Worm (Caenorhabditis elegans) whole organism, young adult: Measurements from ENCODE around the gene spe-19.
A peak's percentile ranks its signal among the peaks of the same experiment; 100 is the strongest.

Source experiments
- B0035.1 ChIP-seq: sonication (generic microtip); optimal IDR thresholded peaks from 2 replicates; lab custom pipeline; 2016; ENCODE audit warnings: missing genetic modification characterization, mild to moderate bottlenecking, missing compliant biosample characterization, missing genotype, missing genetic modification reagents
- F33H1.4 ChIP-seq: fragments of 200-800 bp; sonication (Bioruptor generic); IDR thresholded peaks from 2 replicates; pipeline ENCODE4 v1.3.6; 2022; ENCODE audit warnings: missing genetic modification reagents, missing genetic modification characterization, missing compliant biosample characterization
- F49E8.2 ChIP-seq: sonication (generic microtip); optimal IDR thresholded peaks from 3 replicates; lab custom pipeline; 2017; ENCODE audit warnings: missing genetic modification characterization, mild to moderate bottlenecking, missing compliant biosample characterization, antibody characterized with exemption, moderate library complexity; ENCODE audit not compliant: insufficient read depth
- F57A8.1 ChIP-seq: fragments of 200-800 bp; sonication (Bioruptor generic); optimal IDR thresholded peaks from 2 replicates; lab custom pipeline; 2018; ENCODE audit warnings: mild to moderate bottlenecking, missing genetic modification characterization, moderate library complexity, missing compliant biosample characterization
- T26A5.8 ChIP-seq: sonication (generic microtip); optimal IDR thresholded peaks from 2 replicates; lab custom pipeline; 2016; ENCODE audit warnings: missing genetic modification characterization, missing compliant biosample characterization
- Y53G8AR.9 ChIP-seq: fragments of 200-800 bp; sonication (Bioruptor generic); conservative IDR thresholded peaks from 2 replicates; pipeline ENCODE4 v1.3.6; 2022; ENCODE audit warnings: missing genetic modification reagents, missing genetic modification characterization, missing compliant biosample characterization
- Y56A3A.18 ChIP-seq: fragments of 200-800 bp; sonication (Bioruptor generic); IDR thresholded peaks from 2 replicates; pipeline ENCODE4 v1.3.6; 2022; ENCODE audit warnings: missing genetic modification reagents, missing genetic modification characterization, missing compliant biosample characterization
- Y95B8A.8 ChIP-seq: fragments of 200-800 bp; sonication (Bioruptor generic); IDR thresholded peaks from 2 replicates; pipeline ENCODE4 v1.3.6; 2022; ENCODE audit warnings: missing genetic modification reagents, missing genetic modification characterization, missing compliant biosample characterization
- ama-1 ChIP-seq, 3 experiments: fragments of 150-350 bp in 1 of 3; sonication (generic microtip) in 2 of 3; optimal IDR thresholded peaks; 2 replicates each; lab custom pipeline; 2014 to 2018; ENCODE audit warnings: missing biosample characterization in 2 of 3, missing genetic modification characterization in 2 of 3, missing genetic modification reagents in 2 of 3
- aptf-2 ChIP-seq: fragments of 200-800 bp; sonication (Bioruptor generic); conservative IDR thresholded peaks from 2 replicates; pipeline ENCODE4 v1.3.6; 2022; ENCODE audit warnings: missing genetic modification reagents, missing genetic modification characterization, missing compliant biosample characterization
- atf-7 ChIP-seq: sonication (generic microtip); optimal IDR thresholded peaks from 2 replicates; lab custom pipeline; 2017; ENCODE audit warnings: mild to moderate bottlenecking, missing genetic modification characterization, missing compliant biosample characterization
- bed-1 ChIP-seq: fragments of 200-800 bp; sonication (Bioruptor generic); IDR thresholded peaks from 2 replicates; pipeline ENCODE4 v1.3.6; 2022; ENCODE audit warnings: missing genetic modification reagents, missing genetic modification characterization, missing compliant biosample characterization
- cebp-1 ChIP-seq, 2 experiments: fragments of 200-800 bp in 1 of 2; sonication (Bioruptor generic) in 1 of 2; sonication (generic microtip) in 1 of 2; IDR thresholded peaks in 1 of 2; optimal IDR thresholded peaks in 1 of 2; 2 replicates each; pipeline versions ENCODE4 v1.3.6 to Lab custom; 2017 to 2022; ENCODE audit warnings: missing compliant biosample characterization in 2 of 2, missing genetic modification characterization in 2 of 2, mild to moderate bottlenecking in 1 of 2, missing genetic modification reagents in 1 of 2, moderate library complexity in 1 of 2
- cebp-2 ChIP-seq: fragments of 200-800 bp; sonication (Bioruptor generic); IDR thresholded peaks from 2 replicates; pipeline ENCODE4 v1.3.6; 2022; ENCODE audit warnings: missing genetic modification characterization, missing compliant biosample characterization
- dox-1 ChIP-seq: fragments of 200-800 bp; sonication (Bioruptor generic); IDR thresholded peaks from 2 replicates; pipeline ENCODE4 v1.3.6; 2022; ENCODE audit warnings: missing genetic modification reagents, missing genetic modification characterization, missing compliant biosample characterization
- egl-18 ChIP-seq: fragments of 200-800 bp; sonication (Bioruptor generic); IDR thresholded peaks from 2 replicates; pipeline ENCODE4 v1.3.6; 2022; ENCODE audit warnings: missing genetic modification reagents, missing genetic modification characterization, missing compliant biosample characterization
- egl-44 ChIP-seq: fragments of 200-800 bp; sonication (Bioruptor generic); IDR thresholded peaks from 2 replicates; pipeline ENCODE4 v1.3.6; 2022; ENCODE audit warnings: missing genetic modification reagents, missing genetic modification characterization, missing compliant biosample characterization
- egrh-3 ChIP-seq: fragments of 200-800 bp; sonication (Bioruptor generic); IDR thresholded peaks from 2 replicates; pipeline ENCODE4 v1.3.6; 2022; ENCODE audit warnings: missing genetic modification reagents, missing genetic modification characterization, missing compliant biosample characterization
- hmg-20 ChIP-seq: fragments of 200-800 bp; sonication (Bioruptor generic); IDR thresholded peaks from 2 replicates; pipeline ENCODE4 v1.3.6; 2022; ENCODE audit warnings: missing genetic modification reagents, missing genetic modification characterization, missing compliant biosample characterization
- let-526 ChIP-seq: fragments of 200-800 bp; sonication (Bioruptor generic); IDR thresholded peaks from 2 replicates; pipeline ENCODE4 v1.3.6; 2022; ENCODE audit warnings: missing genetic modification reagents, missing genetic modification characterization, missing compliant biosample characterization
- lin-40 ChIP-seq: sonication (generic microtip); optimal IDR thresholded peaks from 2 replicates; lab custom pipeline; 2016; ENCODE audit warnings: missing genetic modification characterization, mild to moderate bottlenecking, missing compliant biosample characterization, missing genotype, missing genetic modification reagents
- madf-6 ChIP-seq: fragments of 200-800 bp; sonication (Bioruptor generic); IDR thresholded peaks from 2 replicates; pipeline ENCODE4 v1.3.6; 2022; ENCODE audit warnings: missing genetic modification reagents, missing genetic modification characterization, missing compliant biosample characterization
- mcd-1 ChIP-seq: fragments of 200-800 bp; sonication (Bioruptor generic); IDR thresholded peaks from 2 replicates; pipeline ENCODE4 v1.3.6; 2022; ENCODE audit warnings: missing genetic modification reagents, missing genetic modification characterization, missing compliant biosample characterization
- mel-28 ChIP-seq: sonication (generic microtip); optimal IDR thresholded peaks from 2 replicates; lab custom pipeline; 2016; ENCODE audit warnings: borderline replicate concordance, mild to moderate bottlenecking, missing genetic modification characterization, missing compliant biosample characterization
- mes-4 ChIP-seq: sonication (generic microtip); optimal IDR thresholded peaks from 2 replicates; lab custom pipeline; 2016; ENCODE audit warnings: missing genotype, missing genetic modification characterization, missing compliant biosample characterization
- nfya-1 ChIP-seq: sonication (generic microtip); optimal IDR thresholded peaks from 2 replicates; lab custom pipeline; 2017; ENCODE audit warnings: antibody characterized with exemption, missing compliant biosample characterization, missing genetic modification characterization, borderline replicate concordance; ENCODE audit not compliant: insufficient read depth
- nfyb-1 ChIP-seq: fragments of 200-800 bp; sonication (Bioruptor generic); IDR thresholded peaks from 2 replicates; pipeline ENCODE4 v1.3.6; 2022; ENCODE audit warnings: missing genetic modification reagents, missing genetic modification characterization, missing compliant biosample characterization
- nhr-179 ChIP-seq: sonication (generic microtip); optimal IDR thresholded peaks from 2 replicates; lab custom pipeline; 2016; ENCODE audit warnings: mild to moderate bottlenecking, missing genetic modification characterization, missing compliant biosample characterization
- nhr-80 ChIP-seq: sonication (generic microtip); optimal IDR thresholded peaks from 2 replicates; lab custom pipeline; 2016; ENCODE audit warnings: missing genetic modification characterization, missing compliant biosample characterization
- nhr-90 ChIP-seq: sonication (generic microtip); optimal IDR thresholded peaks from 2 replicates; lab custom pipeline; 2016; ENCODE audit warnings: missing genotype, mild to moderate bottlenecking, missing genetic modification characterization, missing compliant biosample characterization
- pbrm-1 ChIP-seq: fragments of 200-800 bp; sonication (Bioruptor generic); IDR thresholded peaks from 2 replicates; pipeline ENCODE4 v1.3.6; 2022; ENCODE audit warnings: missing genetic modification reagents, missing genetic modification characterization, missing compliant biosample characterization
- rec-8 ChIP-seq, 2 experiments: sonication (generic microtip); optimal IDR thresholded peaks; 2 replicates each; lab custom pipeline; 2016; ENCODE audit warnings: mild to moderate bottlenecking in 2 of 2, missing genetic modification characterization in 2 of 2, missing genetic modification reagents in 2 of 2, missing genotype in 2 of 2, missing biosample characterization in 1 of 2, missing compliant biosample characterization in 1 of 2, moderate library complexity in 1 of 2
- sdz-38 ChIP-seq: sonication (generic microtip); optimal IDR thresholded peaks from 2 replicates; lab custom pipeline; 2016; ENCODE audit warnings: missing genotype, missing genetic modification characterization, missing compliant biosample characterization
- snpc-4 ChIP-seq, 5 experiments: fragments of 150-350 bp in 1 of 5; sonication (generic microtip) in 4 of 5; optimal IDR thresholded peaks; 2 replicates each; lab custom pipeline; 2014 to 2018; ENCODE audit warnings: missing genetic modification characterization in 5 of 5, missing biosample characterization in 3 of 5, antibody characterized with exemption in 2 of 5, mild to moderate bottlenecking in 2 of 5, missing compliant biosample characterization in 2 of 5, missing genotype in 2 of 5, moderate library complexity in 2 of 5, missing genetic modification reagents in 1 of 5
- somi-1 ChIP-seq: fragments of 200-800 bp; sonication (Bioruptor generic); optimal IDR thresholded peaks from 2 replicates; lab custom pipeline; 2018; ENCODE audit warnings: mild to moderate bottlenecking, missing genetic modification characterization, missing compliant biosample characterization
- tbp1 ChIP-seq: fragments of 200-800 bp; sonication (Bioruptor generic); optimal IDR thresholded peaks from 2 replicates; lab custom pipeline; 2018; ENCODE audit warnings: mild to moderate bottlenecking, missing genetic modification characterization, missing compliant biosample characterization
- unc-130 ChIP-seq: sonication (generic microtip); optimal IDR thresholded peaks from 2 replicates; lab custom pipeline; 2016; ENCODE audit warnings: missing genetic modification reagents, missing genetic modification characterization, missing compliant biosample characterization
- ztf-18 ChIP-seq: sonication (generic microtip); optimal IDR thresholded peaks from 2 replicates; lab custom pipeline; 2016; ENCODE audit warnings: missing genotype, mild to moderate bottlenecking, missing genetic modification characterization, missing compliant biosample characterization
- ztf-25 ChIP-seq: fragments of 200-800 bp; sonication (Bioruptor generic); IDR thresholded peaks from 2 replicates; pipeline ENCODE4 v1.3.6; 2022; ENCODE audit warnings: missing genetic modification reagents, missing genetic modification characterization, missing compliant biosample characterization
- ztf-3 ChIP-seq: fragments of 200-800 bp; sonication (Bioruptor generic); optimal IDR thresholded peaks from 2 replicates; lab custom pipeline; 2018; ENCODE audit warnings: mild to moderate bottlenecking, missing genetic modification characterization, missing compliant biosample characterization

Gene spe-19

ce11 chrV:20011654-20012053 is 35.6 kb downstream of the spe-19 start, which contains the start of gene Y60A3A.21:
Y60A3A.21 (plus strand) TSS chrV:20011954.
- TF ChIP-seq hmg-20 (GFP tag; lab: Robert Waterston, UW) (no peak), nfya-1 (tag; lab: Kevin White, UChicago) (no peak), unc-130 (GFP tag; lab: Kevin White, UChicago) (no peak), T26A5.8 (no peak), Y53G8AR.9 (GFP tag; lab: Robert Waterston, UW) (no peak), ztf-18 (tag; lab: Kevin White, UChicago) (no peak), mes-4 (no peak), ztf-3 (no peak), F33H1.4 (GFP tag; lab: Robert Waterston, UW) (no peak)

DNA sequence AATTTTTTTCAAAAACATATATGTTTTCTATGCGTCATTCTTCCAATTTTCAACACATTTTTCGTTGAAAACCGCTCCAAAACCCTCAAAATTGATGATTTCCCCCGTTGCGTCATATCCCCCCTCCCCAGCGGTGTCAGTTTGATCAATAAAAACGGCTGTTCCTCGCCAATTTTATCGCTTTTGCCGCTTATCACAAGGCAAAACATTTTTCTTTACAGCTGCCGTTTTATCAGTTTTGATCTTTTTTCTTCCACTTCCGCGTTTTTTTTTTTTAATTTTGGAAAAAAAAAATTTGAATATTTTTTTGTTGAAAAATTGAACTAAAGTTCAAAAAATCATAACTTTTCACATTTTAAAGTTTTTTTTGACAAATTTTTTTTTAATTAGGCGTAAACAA is 36.0 kb downstream of the spe-19 start:
- TF ChIP-seq nfya-1 (tag; lab: Kevin White, UChicago): no peak
- peak; percentile 61 for TF ChIP-seq nhr-80
- TF ChIP-seq somi-1 (GFP tag; lab: Kevin White, UChicago): peak; percentile 12

DNA sequence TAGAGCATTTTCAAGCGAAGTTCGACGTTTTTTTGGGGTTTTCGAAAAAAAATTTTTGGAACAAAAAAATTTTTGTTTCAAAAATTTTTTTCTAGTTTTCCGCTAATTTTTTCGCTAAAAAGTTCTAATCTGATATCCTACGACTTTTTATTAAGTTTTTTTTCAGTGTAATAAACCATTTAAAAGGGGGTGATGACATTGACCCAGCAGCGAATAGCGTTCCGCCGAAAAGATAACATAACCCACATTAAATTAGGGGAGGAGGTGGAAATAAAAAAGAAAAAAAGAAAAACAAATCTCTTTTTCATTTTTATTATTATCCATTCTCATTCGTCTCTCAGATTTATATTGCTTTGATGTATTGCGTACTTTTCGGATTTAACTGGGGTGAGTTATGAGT is 39.7 kb downstream of the spe-19 start, which contains the start of gene Y60A3A.23:
Gene Y60A3A.23 (plus strand): TSS at position 301 of the 400 bp plus-strand sequence.
- TF ChIP-seq F49E8.2 (tag; lab: Kevin White, UChicago) (no peak), ztf-3 (no peak), egl-44 (GFP tag; lab: Robert Waterston, UW) (no peak), ztf-25 (GFP tag; lab: Robert Waterston, UW) (no peak), nhr-179 (no peak), atf-7 (tag; lab: Kevin White, UChicago) (no peak), unc-130 (GFP tag; lab: Kevin White, UChicago) (no peak), ztf-18 (tag; lab: Kevin White, UChicago) (no peak), B0035.1 (tag; lab: Kevin White, UChicago) (no peak), Y95B8A.8 (no peak), mcd-1 (GFP tag; lab: Robert Waterston, UW) (no peak), aptf-2 (GFP tag; lab: Robert Waterston, UW) (no peak), madf-6 (GFP tag; lab: Robert Waterston, UW) (no peak)

DNA sequence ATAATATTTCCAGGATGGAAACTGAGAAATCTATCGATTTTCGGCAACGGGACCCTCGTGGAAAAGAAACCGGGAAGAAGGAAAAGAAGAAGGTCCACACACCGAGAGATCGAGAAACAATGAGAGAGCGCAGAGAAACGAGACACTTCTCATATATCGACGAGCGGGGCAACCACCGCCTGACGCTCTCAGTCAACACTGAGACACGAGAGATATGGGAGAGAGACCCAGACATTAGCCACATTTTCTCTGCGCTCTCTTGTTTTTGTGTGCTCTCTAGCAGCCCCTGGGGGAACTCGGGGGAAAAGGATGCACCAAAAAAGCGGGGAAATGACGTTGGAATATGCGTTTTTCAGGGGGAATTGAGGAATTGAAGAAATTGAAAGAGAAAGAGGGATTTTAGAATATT is 41.5 kb downstream of the spe-19 start:
- TF ChIP-seq egl-18 (GFP tag; lab: Robert Waterston, UW) (no peak), nhr-80 (peak; percentile 33), pbrm-1 (GFP tag; lab: Robert Waterston, UW) (peak; percentile 54; the same call in 1 of the 2 replicates), egrh-3 (GFP tag; lab: Robert Waterston, UW) (no peak), cebp-1 (GFP tag; IDR thresholded peaks at IDR 0.05; lab: Robert Waterston, UW) (no peak), cebp-1 (tag; optimal IDR thresholded peaks at IDR 0.05; lab: Kevin White, UChicago) (peak; percentile 76), tbp1 (GFP tag; lab: Kevin White, UChicago) (peak; percentile 35), nfyb-1 (GFP tag; lab: Robert Waterston, UW) (peak; percentile 54), Y95B8A.8 (no peak), atf-7 (tag; lab: Kevin White, UChicago) (peak; percentile 40), lin-40 (peak; percentile 75), rec-8 (tag; optimal IDR thresholded peaks at IDR 0.05; lab: Kevin White, UChicago) (no peak), nhr-90 (no peak), cebp-2 (0 out of 2 replicates have a peak, but pooled peaks have one; percentile 30), ama-1 (optimal IDR thresholded peaks at IDR 0.05; lab: Kevin White, UChicago) (peak; percentile 71), ama-1 (GFP tag; optimal IDR thresholded peaks at IDR 0.05; lab: Kevin White, UChicago) (no peak), dox-1 (peak; percentile 67; the same call in 1 of the 2 replicates), mes-4 (no peak), Y56A3A.18 (GFP tag; lab: Robert Waterston, UW) (no peak), mcd-1 (GFP tag; lab: Robert Waterston, UW) (peak; percentile 49), mel-28 (tag; lab: Kevin White, UChicago) (no peak), sdz-38 (tag; lab: Kevin White, UChicago) (no peak), snpc-4 (GFP tag; optimal IDR thresholded peaks at IDR 0.05; lab: Kevin White, UChicago) (peak; percentile 48), snpc-4 (tag; optimal IDR thresholded peaks at IDR 0.05; lab: Kevin White, UChicago) (peak in 3 of 4 experiments; percentile 16 to 55 (median 17)), let-526 (peak; percentile 19; the same call in 1 of the 2 replicates), bed-1 (GFP tag; lab: Robert Waterston, UW) (no peak), F57A8.1 (GFP tag; lab: Kevin White, UChicago) (no peak)
